Fruit fly (Drosophila melanogaster): ENCODE measurements around the gene vrs.

The vrs gene

DNA sequence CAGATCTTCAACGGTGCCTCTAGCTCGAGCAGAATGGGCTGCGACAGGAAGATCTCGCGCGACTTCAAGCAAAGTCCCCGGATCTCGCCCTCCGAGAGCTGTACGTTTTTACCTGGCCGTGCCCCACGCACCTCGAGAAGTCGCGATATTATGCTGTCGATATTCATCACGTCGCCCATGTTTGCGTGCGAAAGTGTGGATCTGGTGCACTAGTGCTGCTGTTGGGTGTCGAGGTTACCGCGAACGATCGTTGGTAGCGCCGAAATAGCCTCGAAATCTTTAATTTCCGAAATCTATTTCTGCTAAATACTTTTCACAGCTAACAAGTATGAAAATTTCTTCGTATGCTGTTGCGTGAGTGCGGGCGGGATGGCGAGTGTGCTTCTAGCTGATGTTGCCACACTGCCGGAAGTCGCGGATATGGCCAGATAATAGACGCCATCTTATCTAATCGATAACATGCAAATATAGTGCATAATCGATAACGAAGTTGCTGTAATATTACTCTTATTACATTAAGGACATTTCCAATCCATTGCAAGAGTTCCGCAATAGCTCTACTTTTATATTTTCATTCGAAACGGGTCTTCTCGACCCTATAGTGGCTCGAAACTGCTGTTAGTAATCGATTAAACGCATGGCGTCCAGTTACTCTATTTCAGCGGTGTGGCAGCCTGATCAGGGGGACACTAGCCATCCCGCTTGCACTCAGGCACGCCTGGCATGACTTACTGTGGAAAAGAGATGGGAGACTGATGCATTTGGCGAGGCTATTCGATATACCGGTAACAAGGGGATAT lies 21.7 kb upstream of the vrs start, which contains the start of gene Pp1-87B (continued):
- TF ChIP-seq CG15696 (tag; optimal IDR thresholded peaks at IDR 0.05), result no peak
- no peak for TF ChIP-seq CG12236 (GFP tag; optimal IDR thresholded peaks at IDR 0.05)
- TF ChIP-seq sens-2 (GFP tag; IDR thresholded peaks at IDR 0.05), result no peak
- no peak for TF ChIP-seq CG12299 (tag; optimal IDR thresholded peaks at IDR 0.05)
- TF ChIP-seq CG11560 (tag; IDR thresholded peaks at IDR 0.05), result peak; percentile 100
- TF ChIP-seq CG10959 (GFP tag; IDR thresholded peaks at IDR 0.05), result no peak
- no peak for TF ChIP-seq rib (GFP tag; IDR thresholded peaks at IDR 0.05)
- peak in 1 of 2 experiments; percentile 11 for TF ChIP-seq dpn (GFP tag; optimal IDR thresholded peaks at IDR 0.05)
- no peak for TF ChIP-seq CG6813 (GFP tag; optimal IDR thresholded peaks at IDR 0.05)
- no peak for TF ChIP-seq lov (optimal IDR thresholded peaks at IDR 0.05)
- TF ChIP-seq lov (GFP tag; IDR thresholded peaks at IDR 0.05), result no peak
- no peak for TF ChIP-seq ewg (GFP tag; optimal IDR thresholded peaks at IDR 0.05)
- no peak for TF ChIP-seq Doc2 (GFP tag; IDR thresholded peaks at IDR 0.05)
- TF ChIP-seq Xrp1 (GFP tag; IDR thresholded peaks at IDR 0.05), result no peak
- TF ChIP-seq CTCF (GFP tag; optimal IDR thresholded peaks at IDR 0.05), result no peak
- peak; percentile 10 for TF ChIP-seq CG2712 (tag; optimal IDR thresholded peaks at IDR 0.05)
- TF ChIP-seq CG30403 (GFP tag; optimal IDR thresholded peaks at IDR 0.05), result peak; percentile 39
- no peak for TF ChIP-seq ab (GFP tag; optimal IDR thresholded peaks at IDR 0.05)
- no peak for TF ChIP-seq esg (GFP tag; conservative IDR thresholded peaks at IDR 0.05)
- no peak for TF ChIP-seq Oaz (GFP tag; IDR thresholded peaks at IDR 0.05)
- no peak for TF ChIP-seq Bteb2 (GFP tag; optimal IDR thresholded peaks at IDR 0.05)
- no peak for TF ChIP-seq CG3065 (GFP tag; optimal IDR thresholded peaks at IDR 0.05)
- TF ChIP-seq CG7745 (tag; optimal IDR thresholded peaks at IDR 0.05), result no peak
- no peak for TF ChIP-seq CG14965 (GFP tag; optimal IDR thresholded peaks at IDR 0.05; ENCODE audit: borderline replicate concordance)
- no peak for TF ChIP-seq bab2 (GFP tag; optimal IDR thresholded peaks at IDR 0.05)
- 0 out of 3 replicates have a peak, but pooled peaks have one; percentile 10 for TF ChIP-seq row (GFP tag; IDR thresholded peaks at IDR 0.05)
- TF ChIP-seq Hr3 (GFP tag; optimal IDR thresholded peaks at IDR 0.05), result no peak
- no peak for TF ChIP-seq gro (GFP tag; optimal IDR thresholded peaks at IDR 0.05)
- no peak for TF ChIP-seq kay (GFP tag; optimal IDR thresholded peaks at IDR 0.05)
- TF ChIP-seq CG4328 (GFP tag; optimal IDR thresholded peaks at IDR 0.05), result peak; percentile 32
- TF ChIP-seq pzg (GFP tag; optimal IDR thresholded peaks at IDR 0.05), result peak; percentile 77
- TF ChIP-seq caup (GFP tag; optimal IDR thresholded peaks at IDR 0.05; ENCODE audit: severe bottlenecking), result peak; percentile 28
- TF ChIP-seq Lim3 (GFP tag; IDR thresholded peaks at IDR 0.05), result no peak
- TF ChIP-seq aop (GFP tag; IDR thresholded peaks at IDR 0.05), result no peak
- TF ChIP-seq gt (GFP tag; IDR thresholded peaks at IDR 0.05), result no peak
- TF ChIP-seq ci (GFP tag; IDR thresholded peaks at IDR 0.05), result 0 out of 3 replicates have a peak, but pooled peaks have one; percentile 5
- no peak for TF ChIP-seq CG10654 (GFP tag; optimal IDR thresholded peaks at IDR 0.05)
- peak; percentile 14 for TF ChIP-seq p53 (GFP tag; optimal IDR thresholded peaks at IDR 0.05)
- no peak for TF ChIP-seq Hr51 (GFP tag; optimal IDR thresholded peaks at IDR 0.05)
- TF ChIP-seq CG6254 (GFP tag; optimal IDR thresholded peaks at IDR 0.05), result no peak
- TF ChIP-seq dmrt11E (tag; optimal IDR thresholded peaks at IDR 0.05), result no peak
- no peak for TF ChIP-seq CG7556 (GFP tag; optimal IDR thresholded peaks at IDR 0.05)
- TF ChIP-seq BEAF-32 (GFP tag; optimal IDR thresholded peaks at IDR 0.05), result peak; percentile 70
- peak; percentile 75 for TF ChIP-seq Sry-δ (GFP tag; optimal IDR thresholded peaks at IDR 0.05)
- TF ChIP-seq maf-S (GFP tag; optimal IDR thresholded peaks at IDR 0.05), result no peak
- no peak for TF ChIP-seq Eip74EF (GFP tag; optimal IDR thresholded peaks at IDR 0.05)
- peak; percentile 37 for TF ChIP-seq CG18619 (GFP tag; optimal IDR thresholded peaks at IDR 0.05)
- no peak for TF ChIP-seq sr (GFP tag; IDR thresholded peaks at IDR 0.05)
- no peak for TF ChIP-seq jigr1 (GFP tag; IDR thresholded peaks at IDR 0.05)
- no peak for TF ChIP-seq B-H1 (GFP tag; IDR thresholded peaks at IDR 0.05)
